Fruit fly (Drosophila melanogaster): ENCODE results near the gene PLCXD.

PLCXD gene

DNA sequence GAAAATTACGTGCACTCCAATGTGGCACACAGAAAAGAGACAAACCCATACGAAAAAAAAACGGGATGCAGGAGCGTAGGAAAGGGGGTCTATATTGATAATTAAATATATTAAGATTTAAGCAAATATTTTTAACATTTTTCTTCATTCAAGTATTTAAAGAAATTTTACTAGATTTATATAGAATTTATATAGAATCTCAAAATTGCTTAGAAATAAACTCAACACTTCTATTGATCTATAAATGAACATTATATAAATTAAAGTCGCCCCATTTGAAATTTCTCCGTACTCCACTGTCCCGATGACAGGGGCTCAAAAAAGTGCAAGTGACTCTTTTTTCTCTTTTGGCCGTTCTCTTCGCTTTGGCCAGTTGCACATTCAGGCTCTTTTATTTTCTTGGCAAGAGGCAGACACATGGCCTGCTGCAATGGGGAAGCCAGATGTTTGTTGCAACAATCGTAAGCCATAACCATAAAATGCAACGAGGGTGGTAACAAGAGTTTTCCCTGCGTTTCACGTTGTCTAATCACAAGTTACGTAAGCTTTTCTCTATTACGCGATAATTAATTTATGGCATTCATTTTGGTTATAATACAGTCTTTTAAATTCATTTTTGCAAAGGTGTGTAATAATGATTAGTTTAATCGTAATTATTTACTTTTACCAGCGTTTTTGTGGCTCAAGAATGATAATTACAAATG lies 16.6 kb downstream of the PLCXD start:
- peak; percentile 94 for TF ChIP-seq CG17806 (tag; optimal IDR thresholded peaks at IDR 0.05)
- TF ChIP-seq CG14655 (GFP tag; optimal IDR thresholded peaks at IDR 0.05) = peak; percentile 99
- peak; percentile 93 for TF ChIP-seq CG4496 (GFP tag; IDR thresholded peaks at IDR 0.05)
- TF ChIP-seq CG8159 (tag; optimal IDR thresholded peaks at IDR 0.05) = peak; percentile 95
- TF ChIP-seq Ets98B (GFP tag; IDR thresholded peaks at IDR 0.05) = peak; percentile 90
- TF ChIP-seq CG9948 (tag; optimal IDR thresholded peaks at IDR 0.05) = peak; percentile 95
- peak; percentile 83 for TF ChIP-seq Snoo (tag; optimal IDR thresholded peaks at IDR 0.05)
- peak; percentile 93 for TF ChIP-seq D1 (tag; optimal IDR thresholded peaks at IDR 0.05)
- no peak for TF ChIP-seq EcR (GFP tag; optimal IDR thresholded peaks at IDR 0.05)
- TF ChIP-seq CG10348 (GFP tag; IDR thresholded peaks at IDR 0.05) = peak; percentile 74
- peak; percentile 97 for TF ChIP-seq CG8301 (tag; optimal IDR thresholded peaks at IDR 0.05)
- peak; percentile 84 for TF ChIP-seq fd96Ca (GFP tag; IDR thresholded peaks at IDR 0.05)
- TF ChIP-seq CG13204 (GFP tag; optimal IDR thresholded peaks at IDR 0.05) = no peak
- peak; percentile 94 for TF ChIP-seq CG12605 (GFP tag; IDR thresholded peaks at IDR 0.05)
- TF ChIP-seq Pif1A (GFP tag; optimal IDR thresholded peaks at IDR 0.05) = peak; percentile 89
- TF ChIP-seq CG15710 (tag; optimal IDR thresholded peaks at IDR 0.05) = peak; percentile 94
- TF ChIP-seq Pif1B (GFP tag; optimal IDR thresholded peaks at IDR 0.05) = peak; percentile 91
- TF ChIP-seq gl (tag; optimal IDR thresholded peaks at IDR 0.05) = peak; percentile 50
- TF ChIP-seq rn (GFP tag; IDR thresholded peaks at IDR 0.05) = peak; percentile 88
- peak; percentile 84 for TF ChIP-seq CG34367 (tag; optimal IDR thresholded peaks at IDR 0.05)
- peak; percentile 96 for TF ChIP-seq CG32121 (GFP tag; IDR thresholded peaks at IDR 0.05)

- TF ChIP-seq EcR (GFP tag; optimal IDR thresholded peaks at IDR 0.05) (peak; percentile 79), rn (GFP tag; IDR thresholded peaks at IDR 0.05) (no peak)
Observed at dm6 chr2L:12066617-12067251, 17.5 kb downstream of the PLCXD start, which contains the start of gene firl. TSS of gene firl (minus strand) at chr2L:12066775.

dm6 chr2L:12075850-12076249 lies 26.6 kb downstream of the PLCXD start, which contains the start of gene CG14947:
TSS of gene CG14947 (plus strand) at chr2L:12076100.
- TF ChIP-seq Pif1A (GFP tag; optimal IDR thresholded peaks at IDR 0.05) (peak; percentile 50), CG4496 (GFP tag; IDR thresholded peaks at IDR 0.05) (peak; percentile 57; the same call in 1 of the 3 replicates), CG32121 (GFP tag; IDR thresholded peaks at IDR 0.05) (peak; percentile 27; the same call in 1 of the 2 replicates), CG12605 (GFP tag; IDR thresholded peaks at IDR 0.05) (no peak), Snoo (tag; optimal IDR thresholded peaks at IDR 0.05) (peak; percentile 29), CG8159 (tag; optimal IDR thresholded peaks at IDR 0.05) (peak; percentile 25), CG15710 (tag; optimal IDR thresholded peaks at IDR 0.05) (no peak), CG13204 (GFP tag; optimal IDR thresholded peaks at IDR 0.05) (no peak), CG34367 (tag; optimal IDR thresholded peaks at IDR 0.05) (no peak), fd96Ca (GFP tag; IDR thresholded peaks at IDR 0.05) (no peak), EcR (GFP tag; optimal IDR thresholded peaks at IDR 0.05) (no peak)

- TF ChIP-seq CG32121 (GFP tag; IDR thresholded peaks at IDR 0.05) = no peak
- TF ChIP-seq gl (tag; optimal IDR thresholded peaks at IDR 0.05) = no peak
- TF ChIP-seq CG34367 (tag; optimal IDR thresholded peaks at IDR 0.05) = no peak
- no peak for TF ChIP-seq Pif1A (GFP tag; optimal IDR thresholded peaks at IDR 0.05)
- no peak for TF ChIP-seq CG8301 (tag; optimal IDR thresholded peaks at IDR 0.05)
- no peak for TF ChIP-seq Ets98B (GFP tag; IDR thresholded peaks at IDR 0.05)
- TF ChIP-seq CG8159 (tag; optimal IDR thresholded peaks at IDR 0.05) = no peak
Observed at dm6 chr2L:12078123-12078658, 29.0 kb downstream of the PLCXD start.

- TF ChIP-seq Pif1A (GFP tag; optimal IDR thresholded peaks at IDR 0.05) (no peak), CG14655 (GFP tag; optimal IDR thresholded peaks at IDR 0.05) (no peak), CG4496 (GFP tag; IDR thresholded peaks at IDR 0.05) (no peak), CG15710 (tag; optimal IDR thresholded peaks at IDR 0.05) (no peak), CG32121 (GFP tag; IDR thresholded peaks at IDR 0.05) (no peak), CG10348 (GFP tag; IDR thresholded peaks at IDR 0.05) (no peak), CG8301 (tag; optimal IDR thresholded peaks at IDR 0.05) (no peak), CG9948 (tag; optimal IDR thresholded peaks at IDR 0.05) (no peak), Ets98B (GFP tag; IDR thresholded peaks at IDR 0.05) (no peak), CG8159 (tag; optimal IDR thresholded peaks at IDR 0.05) (no peak)
Observed at dm6 chr2L:12078695-12079094, 29.5 kb downstream of the PLCXD start.

DNA sequence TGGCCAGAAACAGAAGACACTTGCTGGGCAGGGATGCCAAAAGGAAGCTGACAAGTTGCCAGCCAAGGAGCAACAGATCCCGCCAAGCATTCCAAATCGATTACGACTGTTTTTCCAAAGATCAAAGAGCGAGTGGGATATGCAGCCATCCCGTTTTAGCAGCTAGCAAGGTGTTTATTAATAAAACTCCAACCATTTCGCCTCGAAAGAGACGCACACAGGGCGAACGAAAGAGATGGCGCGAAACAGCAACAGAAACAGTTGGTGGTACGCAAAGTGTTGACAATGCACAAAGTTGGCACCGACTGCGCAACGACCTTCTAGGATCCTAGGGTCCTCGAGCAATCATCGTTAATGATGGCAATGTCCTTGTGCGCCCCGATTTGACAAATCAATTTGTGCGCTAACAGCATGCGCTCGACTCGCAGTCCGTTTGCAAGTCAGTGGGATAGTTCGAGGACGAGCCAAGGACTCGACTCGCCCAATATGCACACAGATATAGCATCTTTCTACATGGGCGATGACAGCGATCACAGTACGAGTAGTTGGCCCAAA lies 30.7 kb downstream of the PLCXD start:
- no peak for TF ChIP-seq CG34367 (tag; optimal IDR thresholded peaks at IDR 0.05)
- TF ChIP-seq CG8301 (tag; optimal IDR thresholded peaks at IDR 0.05) = no peak
- no peak for TF ChIP-seq fd96Ca (GFP tag; IDR thresholded peaks at IDR 0.05)
- TF ChIP-seq CG4496 (GFP tag; IDR thresholded peaks at IDR 0.05) = no peak
- no peak for TF ChIP-seq rn (GFP tag; IDR thresholded peaks at IDR 0.05)
- no peak for TF ChIP-seq gl (tag; optimal IDR thresholded peaks at IDR 0.05)
- no peak for TF ChIP-seq Ets98B (GFP tag; IDR thresholded peaks at IDR 0.05)
- no peak for TF ChIP-seq CG12605 (GFP tag; IDR thresholded peaks at IDR 0.05)
- TF ChIP-seq CG17806 (tag; optimal IDR thresholded peaks at IDR 0.05) = no peak
- no peak for TF ChIP-seq Snoo (tag; optimal IDR thresholded peaks at IDR 0.05)
